Worm (Caenorhabditis elegans) whole organism, mixed stage, embryonic: ENCODE results near the gene F39D8.3.
A peak's percentile ranks its signal among the peaks of the same experiment; 100 is the strongest.

Source experiments
- M03D4.4 ChIP-seq: sonication (generic microtip); optimal IDR thresholded peaks from 2 replicates; lab custom pipeline; 2017; ENCODE audit warnings: mild to moderate bottlenecking, missing genetic modification characterization, missing compliant biosample characterization
- bed-3 ChIP-seq: fragments of 200-800 bp; sonication (Bioruptor generic); optimal IDR thresholded peaks from 3 replicates; lab custom pipeline; 2018; ENCODE audit warnings: mild to moderate bottlenecking, missing genetic modification characterization, moderate library complexity, missing compliant biosample characterization
- blmp-1 ChIP-seq: fragments of 150-350 bp; optimal IDR thresholded peaks from 2 replicates; lab custom pipeline; 2014; ENCODE audit warnings: missing biosample characterization, missing genetic modification characterization
- ceh-39 ChIP-seq: fragments of 150-350 bp; optimal IDR thresholded peaks from 2 replicates; lab custom pipeline; 2014; ENCODE audit warnings: missing biosample characterization, missing genetic modification characterization
- ceh-43 ChIP-seq: fragments of 200-800 bp; sonication (Bioruptor generic); optimal IDR thresholded peaks from 2 replicates; lab custom pipeline; 2018; ENCODE audit warnings: mild to moderate bottlenecking, missing genetic modification characterization, moderate library complexity, missing compliant biosample characterization
- ceh-83 ChIP-seq: fragments of 200-800 bp; sonication (Bioruptor generic); optimal IDR thresholded peaks from 2 replicates; lab custom pipeline; 2018; ENCODE audit warnings: mild to moderate bottlenecking, missing genetic modification characterization, missing compliant biosample characterization
- ces-1 ChIP-seq: fragments of 150-350 bp; optimal IDR thresholded peaks from 2 replicates; lab custom pipeline; 2014; ENCODE audit warnings: missing biosample characterization, missing genetic modification reagents, missing genetic modification characterization
- drap-1 ChIP-seq: fragments of 200-800 bp; sonication (Bioruptor generic); optimal IDR thresholded peaks from 3 replicates; lab custom pipeline; 2018; ENCODE audit warnings: mild to moderate bottlenecking, missing genetic modification characterization, missing compliant biosample characterization
- elt-1 ChIP-seq: sonication (generic microtip); optimal IDR thresholded peaks from 2 replicates; lab custom pipeline; 2017; ENCODE audit warnings: missing genetic modification characterization, mild to moderate bottlenecking, missing compliant biosample characterization, antibody characterized with exemption, moderate library complexity, borderline replicate concordance; ENCODE audit not compliant: insufficient read depth
- hlh-1 ChIP-seq: fragments of 150-350 bp; optimal IDR thresholded peaks from 2 replicates; lab custom pipeline; 2014; ENCODE audit warnings: missing biosample characterization, missing genetic modification reagents, missing genetic modification characterization
- lin-13 ChIP-seq: fragments of 150-350 bp; optimal IDR thresholded peaks from 2 replicates; lab custom pipeline; 2014; ENCODE audit warnings: missing biosample characterization, missing genetic modification characterization
- lin-32 ChIP-seq: fragments of 200-800 bp; sonication (Bioruptor generic); optimal IDR thresholded peaks from 2 replicates; lab custom pipeline; 2018; ENCODE audit warnings: mild to moderate bottlenecking, missing genetic modification characterization, missing compliant biosample characterization
- lsy-2 ChIP-seq: fragments of 150-350 bp; optimal IDR thresholded peaks from 2 replicates; lab custom pipeline; 2014; ENCODE audit warnings: missing biosample characterization, missing genetic modification characterization
- mab-5 ChIP-seq: fragments of 150-350 bp; optimal IDR thresholded peaks from 2 replicates; lab custom pipeline; 2014; ENCODE audit warnings: missing biosample characterization, missing genetic modification characterization
- mep-1 ChIP-seq: fragments of 150-350 bp; optimal IDR thresholded peaks from 2 replicates; lab custom pipeline; 2017; ENCODE audit warnings: missing biosample characterization, missing genetic modification reagents, missing genetic modification characterization, inconsistent platforms
- mls-2 ChIP-seq: sonication (generic microtip); optimal IDR thresholded peaks from 2 replicates; lab custom pipeline; 2016; ENCODE audit warnings: mild to moderate bottlenecking, missing genetic modification characterization, moderate library complexity, missing compliant biosample characterization
- nhr-12 ChIP-seq: fragments of 150-350 bp; optimal IDR thresholded peaks from 2 replicates; lab custom pipeline; 2014; ENCODE audit warnings: missing biosample characterization, missing genetic modification characterization
- nhr-237 ChIP-seq: fragments of 150-350 bp; optimal IDR thresholded peaks from 2 replicates; lab custom pipeline; 2014; ENCODE audit warnings: missing biosample characterization, missing genetic modification characterization
- nhr-28 ChIP-seq: fragments of 150-350 bp; optimal IDR thresholded peaks from 2 replicates; lab custom pipeline; 2014; ENCODE audit warnings: missing biosample characterization, missing genetic modification characterization
- nhr-76 ChIP-seq: sonication (generic microtip); optimal IDR thresholded peaks from 2 replicates; lab custom pipeline; 2017; ENCODE audit warnings: missing biosample characterization, missing genetic modification characterization
- pha-4 ChIP-seq: fragments of 150-350 bp; optimal IDR thresholded peaks from 2 replicates; lab custom pipeline; 2018; ENCODE audit warnings: missing biosample characterization, missing genetic modification reagents, missing genetic modification characterization
- sem-2 ChIP-seq: fragments of 200-800 bp; sonication (Bioruptor generic); optimal IDR thresholded peaks from 2 replicates; lab custom pipeline; 2018; ENCODE audit warnings: mild to moderate bottlenecking, missing genetic modification characterization, missing compliant biosample characterization
- snpc-4 ChIP-seq: fragments of 150-350 bp; optimal IDR thresholded peaks from 2 replicates; lab custom pipeline; 2014; ENCODE audit warnings: missing biosample characterization, missing genetic modification characterization
- sptf-1 ChIP-seq: sonication (generic microtip); optimal IDR thresholded peaks from 2 replicates; lab custom pipeline; 2017; ENCODE audit warnings: mild to moderate bottlenecking, missing genetic modification characterization, moderate library complexity, missing compliant biosample characterization
- tbx-8 ChIP-seq: fragments of 200-800 bp; sonication (Bioruptor generic); optimal IDR thresholded peaks from 2 replicates; lab custom pipeline; 2018; ENCODE audit warnings: mild to moderate bottlenecking, missing genetic modification characterization, moderate library complexity, missing compliant biosample characterization
- unc-120 ChIP-seq: sonication (generic microtip); optimal IDR thresholded peaks from 2 replicates; lab custom pipeline; 2017; ENCODE audit warnings: missing genetic modification characterization, missing compliant biosample characterization; ENCODE audit not compliant: poor library complexity, severe bottlenecking
- unc-39 ChIP-seq: fragments of 150-350 bp; optimal IDR thresholded peaks from 2 replicates; lab custom pipeline; 2014; ENCODE audit warnings: missing biosample characterization, missing genetic modification characterization
- unc-62 ChIP-seq: fragments of 150-350 bp; optimal IDR thresholded peaks from 2 replicates; lab custom pipeline; 2014; ENCODE audit warnings: missing biosample characterization, missing genetic modification reagents, missing genetic modification characterization
- zip-8 ChIP-seq: fragments of 150-350 bp; optimal IDR thresholded peaks from 2 replicates; lab custom pipeline; 2014; ENCODE audit warnings: missing biosample characterization, missing genetic modification characterization
- ztf-11 ChIP-seq: fragments of 150-350 bp; optimal IDR thresholded peaks from 2 replicates; lab custom pipeline; 2014; ENCODE audit warnings: missing biosample characterization, missing genetic modification characterization

F39D8.3 gene

DNA sequence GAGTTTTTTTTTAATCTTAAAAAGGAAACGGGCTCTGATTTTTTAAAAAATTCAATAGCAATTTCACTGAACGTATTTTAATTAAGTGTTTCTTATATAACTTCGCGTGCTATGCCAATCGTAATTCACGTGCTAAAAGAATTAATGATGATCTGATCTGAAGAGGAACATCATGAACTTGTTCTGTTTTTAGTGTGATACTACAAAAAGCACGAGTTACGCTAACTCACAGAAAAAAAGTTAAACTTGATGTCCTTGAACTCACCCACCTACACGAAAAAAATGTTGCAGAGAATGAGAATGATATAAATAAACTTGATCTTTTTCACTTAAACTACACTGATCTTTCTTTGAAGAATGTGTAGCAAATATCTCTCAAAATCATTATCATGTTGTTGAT is 40.9 kb upstream of the F39D8.3 start:
- no peak for TF ChIP-seq blmp-1 (tag; lab: Kevin White, UChicago)
- TF ChIP-seq M03D4.4 (tag; lab: Kevin White, UChicago), result no peak
- TF ChIP-seq unc-39, result no peak
- TF ChIP-seq zip-8, result no peak
- no peak for TF ChIP-seq nhr-12 (tag; lab: Kevin White, UChicago)
- no peak for TF ChIP-seq snpc-4 (tag; lab: Kevin White, UChicago)
- no peak for TF ChIP-seq lsy-2
- TF ChIP-seq nhr-28 (tag; lab: Kevin White, UChicago), result no peak
- no peak for TF ChIP-seq tbx-8 (GFP tag; lab: Kevin White, UChicago)
- no peak for TF ChIP-seq sptf-1 (tag; lab: Kevin White, UChicago)
- no peak for TF ChIP-seq ces-1 (GFP tag; lab: Kevin White, UChicago)

DNA sequence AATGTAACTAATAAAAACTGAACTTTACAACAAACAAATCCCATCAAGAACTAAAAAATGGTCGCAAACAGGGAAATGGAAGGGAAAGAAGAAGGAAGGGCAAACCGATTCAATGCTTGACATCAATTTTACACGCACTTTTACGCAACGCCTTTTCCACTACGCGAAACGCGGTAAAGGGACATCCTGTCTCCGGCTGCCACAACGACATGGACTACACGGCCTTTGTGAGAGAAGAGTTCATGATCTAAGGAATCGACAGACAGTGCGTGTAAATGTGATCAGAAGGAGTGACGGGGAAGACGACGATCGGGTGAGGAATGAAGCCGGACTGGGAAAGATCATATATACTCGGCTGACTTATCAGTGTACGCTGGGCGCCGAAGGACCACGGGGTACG is 40.3 kb upstream of the F39D8.3 start:
- TF ChIP-seq ceh-83 (GFP tag; lab: Kevin White, UChicago) (no peak), M03D4.4 (tag; lab: Kevin White, UChicago) (no peak), bed-3 (no peak), nhr-28 (tag; lab: Kevin White, UChicago) (no peak), ceh-43 (no peak), lsy-2 (no peak), sem-2 (no peak), ztf-11 (tag; lab: Kevin White, UChicago) (no peak), snpc-4 (tag; lab: Kevin White, UChicago) (no peak), lin-32 (GFP tag; lab: Kevin White, UChicago) (no peak), nhr-237 (tag; lab: Kevin White, UChicago) (no peak), unc-62 (GFP tag; lab: Kevin White, UChicago) (no peak), blmp-1 (tag; lab: Kevin White, UChicago) (no peak), lin-13 (tag; lab: Kevin White, UChicago) (no peak), mab-5 (tag; lab: Kevin White, UChicago) (no peak), mls-2 (tag; lab: Kevin White, UChicago) (no peak)

- TF ChIP-seq bed-3 (no peak), ceh-83 (GFP tag; lab: Kevin White, UChicago) (no peak), blmp-1 (tag; lab: Kevin White, UChicago) (no peak)
These were observed 39.3 kb upstream of the F39D8.3 start for ce11 chrX:15381486-15381885.

DNA sequence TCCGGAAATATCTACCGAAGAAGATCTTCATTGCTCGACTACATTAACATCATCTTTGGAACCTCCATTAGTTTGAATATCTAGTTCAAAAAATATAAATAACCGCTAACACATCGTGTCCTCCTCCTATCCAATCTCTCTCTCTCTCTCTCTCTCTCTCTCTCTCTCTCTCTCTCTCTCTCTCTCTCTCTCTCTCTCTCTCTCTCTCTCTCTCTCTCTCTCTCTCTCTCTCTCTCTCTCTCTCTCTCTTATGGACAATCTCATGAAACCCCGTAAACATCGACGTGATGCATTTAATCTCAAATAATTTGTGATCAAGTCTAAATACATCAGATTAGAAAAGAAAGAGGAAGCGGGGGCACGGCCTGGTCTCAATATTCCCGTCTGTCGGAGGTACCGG is 38.5 kb upstream of the F39D8.3 start:
- no peak for TF ChIP-seq drap-1 (GFP tag; lab: Kevin White, UChicago)
- peak; percentile 75 for TF ChIP-seq elt-1

- TF ChIP-seq ceh-43 (no peak), pha-4 (tag; lab: Kevin White, UChicago) (no peak), lin-32 (GFP tag; lab: Kevin White, UChicago) (no peak), ceh-83 (GFP tag; lab: Kevin White, UChicago) (no peak), zip-8 (peak; percentile 54), ztf-11 (tag; lab: Kevin White, UChicago) (no peak), unc-39 (no peak), hlh-1 (tag; lab: Kevin White, UChicago) (peak; percentile 30), mep-1 (tag; lab: Kevin White, UChicago) (no peak), nhr-76 (tag; lab: Kevin White, UChicago) (no peak)
These were observed 37.9 kb upstream of the F39D8.3 start for ce11 chrX:15382914-15383313.

DNA sequence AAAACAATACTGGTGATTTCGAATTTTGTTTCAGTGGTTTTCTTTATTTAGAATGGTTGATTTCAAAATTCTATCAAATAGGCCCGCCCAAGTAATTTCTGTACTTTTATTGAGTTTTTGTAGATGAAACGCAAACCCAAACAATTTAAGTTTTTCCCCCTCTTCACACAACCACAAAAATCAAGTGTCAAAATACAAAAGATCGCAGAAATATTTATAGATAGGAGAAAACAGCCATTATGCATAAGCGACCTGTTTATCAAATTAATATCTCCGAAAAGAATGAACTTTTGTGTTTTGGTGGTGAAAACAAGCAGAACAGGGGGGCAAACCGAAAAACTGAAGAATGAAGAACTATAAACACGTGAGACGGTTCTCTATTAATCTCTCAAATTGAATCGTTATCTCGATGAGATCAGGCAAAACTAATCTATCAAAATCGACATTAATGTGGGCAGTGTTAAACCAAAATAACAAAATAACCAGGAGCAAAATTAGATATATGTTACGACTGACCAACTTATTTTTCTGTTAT is 36.6 kb upstream of the F39D8.3 start:
- TF ChIP-seq ceh-43, result no peak
- peak; percentile 44 for TF ChIP-seq elt-1

ce11 chrX:15385379-15385778 is 35.4 kb upstream of the F39D8.3 start:
- TF ChIP-seq elt-1, result no peak
- no peak for TF ChIP-seq unc-39
- TF ChIP-seq tbx-8 (GFP tag; lab: Kevin White, UChicago), result no peak
- TF ChIP-seq nhr-28 (tag; lab: Kevin White, UChicago), result no peak
- TF ChIP-seq unc-120 (tag; lab: Kevin White, UChicago), result no peak
- TF ChIP-seq ceh-39, result no peak
- TF ChIP-seq sem-2, result no peak
- no peak for TF ChIP-seq lin-13 (tag; lab: Kevin White, UChicago)
- TF ChIP-seq snpc-4 (tag; lab: Kevin White, UChicago), result no peak
- TF ChIP-seq ztf-11 (tag; lab: Kevin White, UChicago), result no peak
- TF ChIP-seq sptf-1 (tag; lab: Kevin White, UChicago), result no peak
